ENCODE assay signal across 4 worm cellular contexts in the genomic region with DNA sequence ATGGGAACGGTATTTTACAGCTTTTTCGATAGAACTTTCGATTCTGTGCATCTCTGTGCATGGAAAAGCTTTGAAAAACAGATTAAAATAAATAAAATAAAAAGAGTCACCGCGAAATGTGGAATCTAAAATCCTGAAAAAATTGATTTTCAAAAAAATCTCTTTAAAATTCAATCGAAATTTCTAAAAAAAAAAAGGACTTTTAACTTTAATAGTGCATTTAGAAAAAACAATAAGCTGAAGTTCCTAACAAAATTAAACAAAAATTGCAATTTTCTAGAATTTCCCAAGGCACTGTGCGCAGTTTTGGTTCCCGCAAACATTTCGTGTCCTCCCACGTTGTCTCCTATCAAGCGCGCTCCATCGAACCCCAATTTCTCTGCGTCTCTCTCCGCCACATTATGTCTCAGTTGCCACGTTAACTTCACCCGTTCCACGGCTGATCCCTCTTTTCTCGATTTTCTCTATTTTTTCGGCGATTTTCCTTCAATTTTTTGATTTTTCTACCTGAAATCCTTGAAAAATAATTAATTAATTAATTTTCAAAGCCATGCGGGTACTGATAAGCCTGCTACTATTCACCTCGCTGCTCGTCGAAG.
TF ChIP-seq lines count a peak whose summit lies in the region.

A gene (minus strand): TSS at position 51 of the 599 bp plus-strand sequence.
A gene (plus strand): TSS at position 549 of the 599 bp plus-strand sequence.

TF ChIP-seq in whole organism, L2 larva, 48 proteins besides CTCF, POLR2A, EP300 and RAD21 (continues in another document):
- peak; percentile 86 for TF ChIP-seq lin-13 (GFP tag; optimal IDR thresholded peaks at IDR 0.05; lab: Kevin White, UChicago)
- TF ChIP-seq ztf-4 (tag; optimal IDR thresholded peaks at IDR 0.05; lab: Kevin White, UChicago): peak; percentile 66
- TF ChIP-seq fos-1 (tag; optimal IDR thresholded peaks at IDR 0.05; lab: Kevin White, UChicago): peak; percentile 77
- peak; percentile 100 for TF ChIP-seq crh-2 (tag; optimal IDR thresholded peaks at IDR 0.05; lab: Kevin White, UChicago)
- TF ChIP-seq nhr-21 (tag; optimal IDR thresholded peaks at IDR 0.05; lab: Kevin White, UChicago): peak; percentile 59
- peak; percentile 56 for TF ChIP-seq sem-4 (tag; optimal IDR thresholded peaks at IDR 0.05; lab: Kevin White, UChicago)
- peak; percentile 72 for TF ChIP-seq nhr-25 (tag; optimal IDR thresholded peaks at IDR 0.05; lab: Kevin White, UChicago)
- no peak for TF ChIP-seq elt-3 (tag; optimal IDR thresholded peaks at IDR 0.05; lab: Kevin White, UChicago)
- no peak for TF ChIP-seq ZK546.5 (tag; optimal IDR thresholded peaks at IDR 0.05; lab: Kevin White, UChicago)
- TF ChIP-seq unc-39 (tag; optimal IDR thresholded peaks at IDR 0.05; lab: Kevin White, UChicago): no peak
- TF ChIP-seq lin-11 (tag; optimal IDR thresholded peaks at IDR 0.05; lab: Kevin White, UChicago): peak; percentile 38
- TF ChIP-seq zag-1 (tag; optimal IDR thresholded peaks at IDR 0.05; lab: Kevin White, UChicago): peak; percentile 44
- no peak for TF ChIP-seq ama-1 (optimal IDR thresholded peaks at IDR 0.05; lab: Kevin White, UChicago)
- TF ChIP-seq nhr-237 (tag; optimal IDR thresholded peaks at IDR 0.05; lab: Kevin White, UChicago): no peak
- TF ChIP-seq nhr-77 (tag; optimal IDR thresholded peaks at IDR 0.05; lab: Kevin White, UChicago): no peak
- peak; percentile 31 for TF ChIP-seq nhr-6 (tag; optimal IDR thresholded peaks at IDR 0.05; lab: Kevin White, UChicago)
- peak; percentile 90 for TF ChIP-seq sma-3 (GFP tag; optimal IDR thresholded peaks at IDR 0.05; lab: Kevin White, UChicago)
- TF ChIP-seq F13H6.1 (tag; optimal IDR thresholded peaks at IDR 0.05; lab: Kevin White, UChicago): peak; percentile 82
- no peak for TF ChIP-seq aly-2 (tag; optimal IDR thresholded peaks at IDR 0.05; lab: Kevin White, UChicago)
- TF ChIP-seq peb-1 (tag; optimal IDR thresholded peaks at IDR 0.05; lab: Kevin White, UChicago): no peak
- TF ChIP-seq R02D3.7 (tag; optimal IDR thresholded peaks at IDR 0.05; lab: Kevin White, UChicago): no peak

TF ChIP-seq in whole organism, L4 larva, 104 proteins besides CTCF, POLR2A, EP300 and RAD21 (continues in another document):
- TF ChIP-seq lin-13 (GFP tag; optimal IDR thresholded peaks at IDR 0.05; lab: Kevin White, UChicago): peak; percentile 78
- TF ChIP-seq daf-8 (GFP tag; IDR thresholded peaks at IDR 0.05; lab: Robert Waterston, UW): no peak
- TF ChIP-seq nhr-11 (tag; optimal IDR thresholded peaks at IDR 0.05; lab: Kevin White, UChicago): peak; percentile 27
- TF ChIP-seq F26F4.8 (GFP tag; conservative IDR thresholded peaks at IDR 0.05; lab: Robert Waterston, UW): no peak
- no peak for TF ChIP-seq fkh-10 (GFP tag; optimal IDR thresholded peaks at IDR 0.05; lab: Kevin White, UChicago)
- peak; percentile 73 for TF ChIP-seq T20F7.1 (GFP tag; optimal IDR thresholded peaks at IDR 0.05; lab: Kevin White, UChicago)
- peak; percentile 31 for TF ChIP-seq F49E8.2 (tag; optimal IDR thresholded peaks at IDR 0.05; lab: Kevin White, UChicago; ENCODE audit: borderline replicate concordance)
- TF ChIP-seq hlh-30 (tag; optimal IDR thresholded peaks at IDR 0.05; lab: Kevin White, UChicago; ENCODE audit: insufficient read depth): peak; percentile 53
- peak; percentile 26; the same call in 1 of the 2 replicates for TF ChIP-seq nhr-42 (GFP tag; IDR thresholded peaks at IDR 0.05; lab: Robert Waterston, UW)
- TF ChIP-seq daf-16 (GFP tag; optimal IDR thresholded peaks at IDR 0.05; lab: Kevin White, UChicago): no peak
- peak; percentile 19 for TF ChIP-seq daf-16 (tag; optimal IDR thresholded peaks at IDR 0.05; lab: Kevin White, UChicago)
- TF ChIP-seq F37D6.2 (tag; optimal IDR thresholded peaks at IDR 0.05; lab: Kevin White, UChicago): peak; percentile 54
- TF ChIP-seq ceh-32 (tag; optimal IDR thresholded peaks at IDR 0.05; lab: Kevin White, UChicago; ENCODE audit: poor library complexity): no peak
- TF ChIP-seq zag-1 (tag; optimal IDR thresholded peaks at IDR 0.05; lab: Kevin White, UChicago): no peak
- no peak for TF ChIP-seq lin-1 (GFP tag; IDR thresholded peaks at IDR 0.05; lab: Robert Waterston, UW)
- TF ChIP-seq daf-19 (GFP tag; conservative IDR thresholded peaks at IDR 0.05; lab: Robert Waterston, UW): no peak
- TF ChIP-seq skn-1 (tag; optimal IDR thresholded peaks at IDR 0.05; lab: Kevin White, UChicago): no peak
- TF ChIP-seq Y75B8A.6 (GFP tag; IDR thresholded peaks at IDR 0.05; lab: Robert Waterston, UW): no peak
- TF ChIP-seq Y48G9A.11 (GFP tag; IDR thresholded peaks at IDR 0.05; lab: Robert Waterston, UW): peak; percentile 71
- peak; percentile 86 for TF ChIP-seq ZK337.2 (GFP tag; IDR thresholded peaks at IDR 0.05; lab: Robert Waterston, UW)
- peak; percentile 87 for TF ChIP-seq rbr-2 (tag; optimal IDR thresholded peaks at IDR 0.05; lab: Kevin White, UChicago)
- TF ChIP-seq ceh-44 (GFP tag; IDR thresholded peaks at IDR 0.05; lab: Robert Waterston, UW): peak; percentile 94

TF ChIP-seq in whole organism, late embryonic, 69 proteins besides CTCF, POLR2A, EP300 and RAD21 (continues in another document):
- TF ChIP-seq hlh-6 (tag; optimal IDR thresholded peaks at IDR 0.05; lab: Kevin White, UChicago) (peak; percentile 85), ahr-1 (tag; optimal IDR thresholded peaks at IDR 0.05; lab: Kevin White, UChicago) (peak; percentile 98), pros-1 (tag; optimal IDR thresholded peaks at IDR 0.05; lab: Kevin White, UChicago) (no peak), ceh-34 (tag; optimal IDR thresholded peaks at IDR 0.05; lab: Kevin White, UChicago) (peak; percentile 93), gmeb-2 (tag; optimal IDR thresholded peaks at IDR 0.05; lab: Kevin White, UChicago) (peak; percentile 31), zip-5 (tag; optimal IDR thresholded peaks at IDR 0.05; lab: Kevin White, UChicago) (peak; percentile 99), pax-1 (tag; optimal IDR thresholded peaks at IDR 0.05; lab: Kevin White, UChicago) (no peak), pag-3 (tag; optimal IDR thresholded peaks at IDR 0.05; lab: Kevin White, UChicago; ENCODE audit: borderline replicate concordance) (peak; percentile 92), pha-4 (tag; optimal IDR thresholded peaks at IDR 0.05; lab: Kevin White, UChicago) (no peak), hlh-15 (tag; optimal IDR thresholded peaks at IDR 0.05; lab: Kevin White, UChicago) (peak; percentile 92), che-1 (tag; optimal IDR thresholded peaks at IDR 0.05; lab: Kevin White, UChicago) (peak; percentile 65), nhr-232 (tag; optimal IDR thresholded peaks at IDR 0.05; lab: Kevin White, UChicago) (peak; percentile 38), syd-9 (tag; optimal IDR thresholded peaks at IDR 0.05; lab: Kevin White, UChicago) (peak; percentile 82), ceh-14 (tag; optimal IDR thresholded peaks at IDR 0.05; lab: Kevin White, UChicago) (peak; percentile 98), pha-2 (tag; optimal IDR thresholded peaks at IDR 0.05; lab: Kevin White, UChicago) (peak; percentile 80), madf-2 (tag; optimal IDR thresholded peaks at IDR 0.05; lab: Kevin White, UChicago) (peak; percentile 42), elt-2 (tag; optimal IDR thresholded peaks at IDR 0.05; lab: Kevin White, UChicago) (peak; percentile 92), tbx-7 (tag; optimal IDR thresholded peaks at IDR 0.05; lab: Kevin White, UChicago) (peak; percentile 98), ceh-24 (tag; optimal IDR thresholded peaks at IDR 0.05; lab: Kevin White, UChicago) (peak; percentile 52), ztf-16 (tag; optimal IDR thresholded peaks at IDR 0.05; lab: Kevin White, UChicago) (peak; percentile 92), dve-1 (tag; optimal IDR thresholded peaks at IDR 0.05; lab: Kevin White, UChicago) (peak; percentile 43), fax-1 (tag; optimal IDR thresholded peaks at IDR 0.05; lab: Kevin White, UChicago) (peak; percentile 98), eyg-1 (tag; optimal IDR thresholded peaks at IDR 0.05; lab: Kevin White, UChicago) (peak; percentile 82)

TF ChIP-seq in whole organism, mixed stage, embryonic, 35 proteins besides CTCF, POLR2A, EP300 and RAD21 (continues in another document):
- TF ChIP-seq nhr-237 (tag; optimal IDR thresholded peaks at IDR 0.05; lab: Kevin White, UChicago) (peak; percentile 83), unc-120 (tag; optimal IDR thresholded peaks at IDR 0.05; lab: Kevin White, UChicago; ENCODE audit: poor library complexity, severe bottlenecking) (peak; percentile 63), nhr-12 (tag; optimal IDR thresholded peaks at IDR 0.05; lab: Kevin White, UChicago) (no peak), nhr-28 (tag; optimal IDR thresholded peaks at IDR 0.05; lab: Kevin White, UChicago) (no peak), ztf-11 (tag; optimal IDR thresholded peaks at IDR 0.05; lab: Kevin White, UChicago) (no peak), lsy-2 (tag; optimal IDR thresholded peaks at IDR 0.05; lab: Kevin White, UChicago) (peak; percentile 55), snpc-4 (tag; optimal IDR thresholded peaks at IDR 0.05; lab: Kevin White, UChicago) (no peak), flh-1 (GFP tag; optimal IDR thresholded peaks at IDR 0.05; lab: Kevin White, UChicago) (no peak), mep-1 (tag; optimal IDR thresholded peaks at IDR 0.05; lab: Kevin White, UChicago) (peak; percentile 68), unc-62 (GFP tag; optimal IDR thresholded peaks at IDR 0.05; lab: Kevin White, UChicago) (peak; percentile 5), sem-2 (GFP tag; optimal IDR thresholded peaks at IDR 0.05; lab: Kevin White, UChicago) (peak; percentile 43), ceh-43 (GFP tag; optimal IDR thresholded peaks at IDR 0.05; lab: Kevin White, UChicago) (peak; percentile 39), unc-39 (tag; optimal IDR thresholded peaks at IDR 0.05; lab: Kevin White, UChicago) (no peak), ceh-39 (tag; optimal IDR thresholded peaks at IDR 0.05; lab: Kevin White, UChicago) (no peak), cnd-1 (tag; optimal IDR thresholded peaks at IDR 0.05; lab: Kevin White, UChicago) (peak; percentile 61), hlh-1 (tag; optimal IDR thresholded peaks at IDR 0.05; lab: Kevin White, UChicago) (no peak), lin-13 (tag; optimal IDR thresholded peaks at IDR 0.05; lab: Kevin White, UChicago) (peak; percentile 73), mls-2 (tag; optimal IDR thresholded peaks at IDR 0.05; lab: Kevin White, UChicago) (peak; percentile 70), ham-2 (GFP tag; optimal IDR thresholded peaks at IDR 0.05; lab: Kevin White, UChicago) (peak; percentile 11), nhr-76 (tag; optimal IDR thresholded peaks at IDR 0.05; lab: Kevin White, UChicago) (no peak), drap-1 (GFP tag; optimal IDR thresholded peaks at IDR 0.05; lab: Kevin White, UChicago) (peak; percentile 57), mab-5 (tag; optimal IDR thresholded peaks at IDR 0.05; lab: Kevin White, UChicago) (no peak), nhr-2 (tag; optimal IDR thresholded peaks at IDR 0.05; lab: Kevin White, UChicago) (no peak), ceh-83 (GFP tag; optimal IDR thresholded peaks at IDR 0.05; lab: Kevin White, UChicago) (peak; percentile 67), blmp-1 (tag; optimal IDR thresholded peaks at IDR 0.05; lab: Kevin White, UChicago) (no peak), zip-8 (tag; optimal IDR thresholded peaks at IDR 0.05; lab: Kevin White, UChicago) (no peak), elt-3 (tag; optimal IDR thresholded peaks at IDR 0.05; lab: Kevin White, UChicago) (no peak)
